Fruit fly (Drosophila melanogaster) S2 (cell line): ENCODE data around the gene Pi4KIIIalpha.

Experiments used
- CG8478 ChIP-seq: fragments of >200 bp; optimal IDR thresholded peaks from 2 replicates; lab custom pipeline; 2018
- CTCF ChIP-seq, 2 experiments: fragments of >200 bp; optimal IDR thresholded peaks; 2 replicates each; lab custom pipeline; 2018

Pi4KIIIalpha gene

dm6 chrX:2642484-2643379 lies 18.1 kb downstream of the Pi4KIIIalpha start:
- TF ChIP-seq CG8478: no peak
- TF ChIP-seq CTCF (optimal IDR thresholded peaks at IDR 0.05; lab: Kevin White, UChicago): no peak

dm6 chrX:2645593-2645992 lies 21.0 kb downstream of the Pi4KIIIalpha start:
- TF ChIP-seq CTCF (optimal IDR thresholded peaks at IDR 0.05; lab: Kevin White, UChicago) (no peak), CG8478 (no peak)

dm6 chrX:2646022-2646761 lies 21.6 kb downstream of the Pi4KIIIalpha start:
- TF ChIP-seq CTCF (optimal IDR thresholded peaks at IDR 0.05; lab: Kevin White, UChicago): peak; percentile 23 to 40
- TF ChIP-seq CG8478: no peak

- TF ChIP-seq CG8478 (no peak), CTCF (optimal IDR thresholded peaks at IDR 0.05; lab: Kevin White, UChicago) (no peak)
Measured at dm6 chrX:2647472-2647883, 22.9 kb downstream of the Pi4KIIIalpha start.

- TF ChIP-seq CTCF (optimal IDR thresholded peaks at IDR 0.05; lab: Kevin White, UChicago) (no peak), CG8478 (no peak)
Measured at dm6 chrX:2647950-2648613, 23.5 kb downstream of the Pi4KIIIalpha start.

dm6 chrX:2648959-2649358 lies 24.4 kb downstream of the Pi4KIIIalpha start:
- TF ChIP-seq CG8478: no peak
- TF ChIP-seq CTCF (optimal IDR thresholded peaks at IDR 0.05; lab: Kevin White, UChicago): no peak

dm6 chrX:2651128-2651527 lies 26.5 kb downstream of the Pi4KIIIalpha start:
- TF ChIP-seq CG8478: no peak
- no peak for TF ChIP-seq CTCF (optimal IDR thresholded peaks at IDR 0.05; lab: Kevin White, UChicago)

dm6 chrX:2652124-2652923 lies 27.7 kb downstream of the Pi4KIIIalpha start:
- TF ChIP-seq CG8478: no peak
- TF ChIP-seq CTCF (optimal IDR thresholded peaks at IDR 0.05; lab: Kevin White, UChicago): no peak

dm6 chrX:2653533-2654296 lies 29.1 kb downstream of the Pi4KIIIalpha start:
- TF ChIP-seq CG8478: no peak
- no peak for TF ChIP-seq CTCF (optimal IDR thresholded peaks at IDR 0.05; lab: Kevin White, UChicago)

dm6 chrX:2655479-2655878 lies 30.9 kb downstream of the Pi4KIIIalpha start:
- TF ChIP-seq CG8478 (no peak), CTCF (optimal IDR thresholded peaks at IDR 0.05; lab: Kevin White, UChicago) (no peak)

dm6 chrX:2655998-2656397 lies 31.4 kb downstream of the Pi4KIIIalpha start:
- TF ChIP-seq CTCF (optimal IDR thresholded peaks at IDR 0.05; lab: Kevin White, UChicago) (peak; percentile 81 to 82), CG8478 (no peak)

dm6 chrX:2657220-2657619 lies 32.6 kb downstream of the Pi4KIIIalpha start:
- no peak for TF ChIP-seq CTCF (optimal IDR thresholded peaks at IDR 0.05; lab: Kevin White, UChicago)
- no peak for TF ChIP-seq CG8478

dm6 chrX:2658258-2658853 lies 33.8 kb downstream of the Pi4KIIIalpha start:
- no peak for TF ChIP-seq CG8478
- peak in 1 of 2 experiments; percentile 31 for TF ChIP-seq CTCF (optimal IDR thresholded peaks at IDR 0.05; lab: Kevin White, UChicago)
